Worm (Caenorhabditis elegans) whole organism, young adult: ENCODE results near the gene gst-2.

Experiments used
- B0019.2 ChIP-seq: fragments of 200-800 bp; sonication (Bioruptor generic); conservative IDR thresholded peaks from 2 replicates; pipeline ENCODE4 v1.3.6; 2022; ENCODE audit warnings: missing genetic modification reagents, missing genetic modification characterization, missing compliant biosample characterization
- B0261.1 ChIP-seq: sonication (generic microtip); optimal IDR thresholded peaks from 2 replicates; lab custom pipeline; 2016; ENCODE audit warnings: mild to moderate bottlenecking, missing genetic modification characterization, moderate library complexity, missing compliant biosample characterization
- B0336.3 ChIP-seq: fragments of 200-800 bp; sonication (Bioruptor generic); IDR thresholded peaks from 2 replicates; pipeline ENCODE4 v1.3.6; 2022; ENCODE audit warnings: missing genetic modification characterization, missing compliant biosample characterization
- F10E7.11 ChIP-seq: sonication (generic microtip); optimal IDR thresholded peaks from 2 replicates; lab custom pipeline; 2017; ENCODE audit warnings: mild to moderate bottlenecking, missing genetic modification characterization, moderate library complexity, missing compliant biosample characterization
- F22D6.2 ChIP-seq: sonication (generic microtip); optimal IDR thresholded peaks from 2 replicates; lab custom pipeline; 2016; ENCODE audit warnings: mild to moderate bottlenecking, missing genetic modification characterization, missing compliant biosample characterization
- F33H1.4 ChIP-seq: fragments of 200-800 bp; sonication (Bioruptor generic); IDR thresholded peaks from 2 replicates; pipeline ENCODE4 v1.3.6; 2022; ENCODE audit warnings: missing genetic modification reagents, missing genetic modification characterization, missing compliant biosample characterization
- K12H6.12 ChIP-seq: fragments of 200-800 bp; sonication (Bioruptor generic); optimal IDR thresholded peaks from 2 replicates; lab custom pipeline; 2018; ENCODE audit warnings: mild to moderate bottlenecking, missing genetic modification characterization, missing compliant biosample characterization
- T07F8.4 ChIP-seq: sonication (generic microtip); optimal IDR thresholded peaks from 2 replicates; lab custom pipeline; 2016; ENCODE audit warnings: mild to moderate bottlenecking, missing genetic modification characterization, moderate library complexity, missing compliant biosample characterization
- T26A5.8 ChIP-seq: sonication (generic microtip); optimal IDR thresholded peaks from 2 replicates; lab custom pipeline; 2016; ENCODE audit warnings: missing genetic modification characterization, missing compliant biosample characterization
- Y53F4B.3 ChIP-seq: fragments of 200-800 bp; sonication (Bioruptor generic); IDR thresholded peaks from 2 replicates; pipeline ENCODE4 v1.3.6; 2022; ENCODE audit warnings: missing genetic modification reagents, missing genetic modification characterization, missing compliant biosample characterization
- Y53G8AR.9 ChIP-seq: fragments of 200-800 bp; sonication (Bioruptor generic); conservative IDR thresholded peaks from 2 replicates; pipeline ENCODE4 v1.3.6; 2022; ENCODE audit warnings: missing genetic modification reagents, missing genetic modification characterization, missing compliant biosample characterization
- Y67H2A.10 ChIP-seq: fragments of 200-800 bp; sonication (Bioruptor generic); conservative IDR thresholded peaks from 2 replicates; pipeline ENCODE4 v1.3.6; 2022; ENCODE audit warnings: missing genetic modification reagents, missing genetic modification characterization, missing compliant biosample characterization
- Y79H2A.3 ChIP-seq: fragments of 200-800 bp; sonication (Bioruptor generic); conservative IDR thresholded peaks from 2 replicates; pipeline ENCODE4 v1.3.6; 2022; ENCODE audit warnings: missing genetic modification reagents, missing genetic modification characterization, missing compliant biosample characterization
- akir-1 ChIP-seq: fragments of 200-800 bp; sonication (Bioruptor generic); optimal IDR thresholded peaks from 2 replicates; lab custom pipeline; 2018; ENCODE audit warnings: mild to moderate bottlenecking, missing genetic modification characterization, moderate library complexity, missing compliant biosample characterization
- aptf-3 ChIP-seq: fragments of 200-800 bp; sonication (Bioruptor generic); IDR thresholded peaks from 2 replicates; pipeline ENCODE4 v1.3.6; 2022; ENCODE audit warnings: missing genetic modification characterization, missing compliant biosample characterization
- attf-3 ChIP-seq: fragments of 200-800 bp; sonication (Bioruptor generic); conservative IDR thresholded peaks from 2 replicates; pipeline ENCODE4 v1.3.6; 2022; ENCODE audit warnings: missing genetic modification reagents, missing genetic modification characterization, missing compliant biosample characterization
- attf-5 ChIP-seq: fragments of 200-800 bp; sonication (Bioruptor generic); optimal IDR thresholded peaks from 2 replicates; lab custom pipeline; 2018; ENCODE audit warnings: mild to moderate bottlenecking, missing genetic modification characterization, missing compliant biosample characterization
- bed-1 ChIP-seq: fragments of 200-800 bp; sonication (Bioruptor generic); IDR thresholded peaks from 2 replicates; pipeline ENCODE4 v1.3.6; 2022; ENCODE audit warnings: missing genetic modification reagents, missing genetic modification characterization, missing compliant biosample characterization
- cebp-1 ChIP-seq, 2 experiments: fragments of 200-800 bp in 1 of 2; sonication (Bioruptor generic) in 1 of 2; sonication (generic microtip) in 1 of 2; IDR thresholded peaks in 1 of 2; optimal IDR thresholded peaks in 1 of 2; 2 replicates each; pipeline versions ENCODE4 v1.3.6 to Lab custom; 2017 to 2022; ENCODE audit warnings: missing compliant biosample characterization in 2 of 2, missing genetic modification characterization in 2 of 2, mild to moderate bottlenecking in 1 of 2, missing genetic modification reagents in 1 of 2, moderate library complexity in 1 of 2
- ceh-100 ChIP-seq: fragments of 200-800 bp; sonication (Bioruptor generic); IDR thresholded peaks from 2 replicates; pipeline ENCODE4 v1.3.6; 2022; ENCODE audit warnings: missing genetic modification reagents, missing genetic modification characterization, missing compliant biosample characterization
- ceh-91 ChIP-seq: fragments of 200-800 bp; sonication (Bioruptor generic); IDR thresholded peaks from 2 replicates; pipeline ENCODE4 v1.3.6; 2022; ENCODE audit warnings: missing genetic modification reagents, missing genetic modification characterization, missing compliant biosample characterization
- chd-7 ChIP-seq: sonication (generic microtip); optimal IDR thresholded peaks from 2 replicates; lab custom pipeline; 2016; ENCODE audit warnings: mild to moderate bottlenecking, missing genetic modification characterization, moderate library complexity, missing compliant biosample characterization
- efl-1 ChIP-seq: fragments of 150-350 bp; optimal IDR thresholded peaks from 2 replicates; lab custom pipeline; 2014; ENCODE audit warnings: missing biosample characterization, missing genetic modification reagents, missing genetic modification characterization
- egrh-3 ChIP-seq: fragments of 200-800 bp; sonication (Bioruptor generic); IDR thresholded peaks from 2 replicates; pipeline ENCODE4 v1.3.6; 2022; ENCODE audit warnings: missing genetic modification reagents, missing genetic modification characterization, missing compliant biosample characterization
- ets-4 ChIP-seq: fragments of 200-800 bp; sonication (Bioruptor generic); optimal IDR thresholded peaks from 2 replicates; lab custom pipeline; 2018; ENCODE audit warnings: mild to moderate bottlenecking, missing genetic modification characterization, missing compliant biosample characterization
- gei-17 ChIP-seq: fragments of 200-800 bp; sonication (Bioruptor generic); optimal IDR thresholded peaks from 2 replicates; lab custom pipeline; 2018; ENCODE audit warnings: mild to moderate bottlenecking, missing genetic modification characterization, missing compliant biosample characterization
- him-1 ChIP-seq: sonication (generic microtip); optimal IDR thresholded peaks from 2 replicates; lab custom pipeline; 2016; ENCODE audit warnings: missing genotype, missing genetic modification reagents, missing genetic modification characterization, missing compliant biosample characterization
- hsf-1 ChIP-seq: fragments of 200-800 bp; sonication (Bioruptor generic); IDR thresholded peaks from 2 replicates; pipeline ENCODE4 v1.3.6; 2022; ENCODE audit warnings: missing genetic modification reagents, missing genetic modification characterization, missing compliant biosample characterization
- lag-1 ChIP-seq: fragments of 200-800 bp; sonication (Bioruptor generic); IDR thresholded peaks from 2 replicates; pipeline ENCODE4 v1.3.6; 2022; ENCODE audit warnings: missing genetic modification reagents, missing genetic modification characterization, missing compliant biosample characterization
- let-607 ChIP-seq, 2 experiments: fragments of 200-800 bp in 1 of 2; sonication (Bioruptor generic) in 1 of 2; sonication (generic microtip) in 1 of 2; optimal IDR thresholded peaks; 2 replicates each; lab custom pipeline; 2016 to 2018; ENCODE audit warnings: mild to moderate bottlenecking in 2 of 2, missing compliant biosample characterization in 2 of 2, missing genetic modification characterization in 2 of 2, moderate library complexity in 2 of 2, missing genotype in 1 of 2
- lin-26 ChIP-seq: fragments of 200-800 bp; sonication (Bioruptor generic); IDR thresholded peaks from 2 replicates; pipeline ENCODE4 v1.3.6; 2022; ENCODE audit warnings: missing genetic modification reagents, missing genetic modification characterization, missing compliant biosample characterization
- lin-54 ChIP-seq: fragments of 200-800 bp; sonication (Bioruptor generic); optimal IDR thresholded peaks from 2 replicates; lab custom pipeline; 2018; ENCODE audit warnings: mild to moderate bottlenecking, missing genetic modification characterization, missing compliant biosample characterization
- lir-1 ChIP-seq: fragments of 200-800 bp; sonication (Bioruptor generic); conservative IDR thresholded peaks from 2 replicates; pipeline ENCODE4 v1.3.6; 2022; ENCODE audit warnings: missing genetic modification reagents, missing genetic modification characterization, missing compliant biosample characterization
- lsl-1 ChIP-seq: fragments of 200-800 bp; sonication (Bioruptor generic); optimal IDR thresholded peaks from 2 replicates; lab custom pipeline; 2018; ENCODE audit warnings: mild to moderate bottlenecking, missing genetic modification characterization, moderate library complexity, missing compliant biosample characterization
- madf-10 ChIP-seq: sonication (generic microtip); optimal IDR thresholded peaks from 2 replicates; lab custom pipeline; 2016; ENCODE audit warnings: mild to moderate bottlenecking, missing genetic modification characterization, missing compliant biosample characterization
- madf-3 ChIP-seq: fragments of 200-800 bp; sonication (Bioruptor generic); IDR thresholded peaks from 2 replicates; pipeline ENCODE4 v1.3.6; 2022; ENCODE audit warnings: missing genetic modification reagents, missing genetic modification characterization, missing compliant biosample characterization
- mel-28 ChIP-seq: sonication (generic microtip); optimal IDR thresholded peaks from 2 replicates; lab custom pipeline; 2016; ENCODE audit warnings: borderline replicate concordance, mild to moderate bottlenecking, missing genetic modification characterization, missing compliant biosample characterization
- nfyb-1 ChIP-seq: fragments of 200-800 bp; sonication (Bioruptor generic); IDR thresholded peaks from 2 replicates; pipeline ENCODE4 v1.3.6; 2022; ENCODE audit warnings: missing genetic modification reagents, missing genetic modification characterization, missing compliant biosample characterization
- nhr-90 ChIP-seq: sonication (generic microtip); optimal IDR thresholded peaks from 2 replicates; lab custom pipeline; 2016; ENCODE audit warnings: missing genotype, mild to moderate bottlenecking, missing genetic modification characterization, missing compliant biosample characterization
- rcor-1 ChIP-seq: fragments of 200-800 bp; sonication (Bioruptor generic); IDR thresholded peaks from 2 replicates; pipeline ENCODE4 v1.3.6; 2022; ENCODE audit warnings: missing genetic modification reagents, missing genetic modification characterization, missing compliant biosample characterization
- rpc-1 ChIP-seq, 2 experiments: fragments of 150-350 bp in 1 of 2; sonication (generic microtip) in 1 of 2; optimal IDR thresholded peaks; 2 replicates each; lab custom pipeline; 2014 to 2018; ENCODE audit warnings: missing biosample characterization in 1 of 2, missing genetic modification characterization in 1 of 2, missing genetic modification reagents in 1 of 2, missing genotype in 1 of 2
- sdz-38 ChIP-seq: sonication (generic microtip); optimal IDR thresholded peaks from 2 replicates; lab custom pipeline; 2016; ENCODE audit warnings: missing genotype, missing genetic modification characterization, missing compliant biosample characterization
- snpc-4 ChIP-seq, 5 experiments: fragments of 150-350 bp in 1 of 5; sonication (generic microtip) in 4 of 5; optimal IDR thresholded peaks; 2 replicates each; lab custom pipeline; 2014 to 2018; ENCODE audit warnings: missing genetic modification characterization in 5 of 5, missing biosample characterization in 3 of 5, antibody characterized with exemption in 2 of 5, mild to moderate bottlenecking in 2 of 5, missing compliant biosample characterization in 2 of 5, missing genotype in 2 of 5, moderate library complexity in 2 of 5, missing genetic modification reagents in 1 of 5
- tlf-1 ChIP-seq: fragments of 200-800 bp; sonication (Bioruptor generic); optimal IDR thresholded peaks from 2 replicates; lab custom pipeline; 2018; ENCODE audit warnings: mild to moderate bottlenecking, missing genetic modification characterization, missing compliant biosample characterization
- unc-130 ChIP-seq: sonication (generic microtip); optimal IDR thresholded peaks from 2 replicates; lab custom pipeline; 2016; ENCODE audit warnings: missing genetic modification reagents, missing genetic modification characterization, missing compliant biosample characterization
- ztf-22 ChIP-seq: fragments of 200-800 bp; sonication (Bioruptor generic); optimal IDR thresholded peaks from 2 replicates; lab custom pipeline; 2018; ENCODE audit warnings: mild to moderate bottlenecking, missing genetic modification characterization, moderate library complexity, missing compliant biosample characterization
- ztf-26 ChIP-seq: sonication (generic microtip); optimal IDR thresholded peaks from 2 replicates; lab custom pipeline; 2017; ENCODE audit warnings: missing genetic modification characterization, missing compliant biosample characterization
- ztf-6 ChIP-seq: fragments of 200-800 bp; sonication (Bioruptor generic); IDR thresholded peaks from 2 replicates; pipeline ENCODE4 v1.3.6; 2022; ENCODE audit warnings: missing genetic modification reagents, missing genetic modification characterization, missing compliant biosample characterization

Gene gst-2

ce11 chrIV:10177779-10178178, 35.9 kb upstream of the gst-2 start, which contains the start of gene mspn-1 (continued):
- TF ChIP-seq ceh-91 (no peak), lag-1 (GFP tag; lab: Robert Waterston, UW) (no peak), lsl-1 (GFP tag; lab: Kevin White, UChicago) (peak; percentile 16), sdz-38 (tag; lab: Kevin White, UChicago) (no peak), rcor-1 (peak; percentile 21; the same call in 1 of the 2 replicates), madf-3 (GFP tag; lab: Robert Waterston, UW) (no peak), Y53F4B.3 (GFP tag; lab: Robert Waterston, UW) (no peak), bed-1 (GFP tag; lab: Robert Waterston, UW) (no peak), rpc-1 (optimal IDR thresholded peaks at IDR 0.05; lab: Kevin White, UChicago) (no peak), rpc-1 (tag; optimal IDR thresholded peaks at IDR 0.05; lab: Kevin White, UChicago) (no peak), T07F8.4 (no peak), nhr-90 (no peak), chd-7 (tag; lab: Kevin White, UChicago) (no peak), mel-28 (tag; lab: Kevin White, UChicago) (no peak), efl-1 (GFP tag; lab: Kevin White, UChicago) (no peak), ets-4 (GFP tag; lab: Kevin White, UChicago) (no peak), B0336.3 (GFP tag; lab: Robert Waterston, UW) (peak; percentile 65; the same call in 1 of the 2 replicates), lin-26 (GFP tag; lab: Robert Waterston, UW) (0 out of 2 replicates have a peak, but pooled peaks have one; percentile 48), Y79H2A.3 (GFP tag; lab: Robert Waterston, UW) (no peak), cebp-1 (GFP tag; IDR thresholded peaks at IDR 0.05; lab: Robert Waterston, UW) (no peak), cebp-1 (tag; optimal IDR thresholded peaks at IDR 0.05; lab: Kevin White, UChicago) (no peak), let-607 (tag; optimal IDR thresholded peaks at IDR 0.05; lab: Kevin White, UChicago) (no peak), attf-5 (no peak), ztf-22 (no peak), nfyb-1 (GFP tag; lab: Robert Waterston, UW) (no peak), B0261.1 (tag; lab: Kevin White, UChicago) (no peak), lin-54 (GFP tag; lab: Kevin White, UChicago) (peak; percentile 43), hsf-1 (GFP tag; lab: Robert Waterston, UW) (peak; percentile 61; the same call in 1 of the 2 replicates), gei-17 (GFP tag; lab: Kevin White, UChicago) (no peak), snpc-4 (GFP tag; optimal IDR thresholded peaks at IDR 0.05; lab: Kevin White, UChicago) (no peak), snpc-4 (tag; optimal IDR thresholded peaks at IDR 0.05; lab: Kevin White, UChicago) (no peak), lir-1 (no peak), ceh-100 (no peak), attf-3 (GFP tag; lab: Robert Waterston, UW) (no peak), egrh-3 (GFP tag; lab: Robert Waterston, UW) (no peak), aptf-3 (GFP tag; lab: Robert Waterston, UW) (no peak), Y67H2A.10 (GFP tag; lab: Robert Waterston, UW) (no peak), K12H6.12 (tag; lab: Kevin White, UChicago) (no peak), unc-130 (GFP tag; lab: Kevin White, UChicago) (no peak), F33H1.4 (GFP tag; lab: Robert Waterston, UW) (peak; percentile 36), him-1 (tag; lab: Kevin White, UChicago) (no peak), T26A5.8 (tag; lab: Kevin White, UChicago) (no peak), F22D6.2 (tag; lab: Kevin White, UChicago) (no peak), akir-1 (no peak), ztf-6 (no peak), B0019.2 (GFP tag; lab: Robert Waterston, UW) (no peak), F10E7.11 (tag; lab: Kevin White, UChicago) (no peak), ztf-26 (tag; lab: Kevin White, UChicago) (no peak), Y53G8AR.9 (GFP tag; lab: Robert Waterston, UW) (peak; percentile 74; the same call in 1 of the 2 replicates), tlf-1 (GFP tag; lab: Kevin White, UChicago) (peak; percentile 46), madf-10 (no peak)
